Worm (Caenorhabditis elegans) whole organism, L1 larva: ENCODE results near the gene ZK1010.5.

Experiments used
- C04F5.9 ChIP-seq: sonication (generic microtip); optimal IDR thresholded peaks from 2 replicates; lab custom pipeline; 2016; ENCODE audit warnings: missing genetic modification characterization, missing compliant biosample characterization
- dpl-1 ChIP-seq, 3 experiments: fragments of 150-350 bp in 2 of 3; sonication (generic microtip) in 1 of 3; optimal IDR thresholded peaks; 2 replicates each; lab custom pipeline; 2014 to 2017; ENCODE audit warnings: missing biosample characterization in 3 of 3, missing genetic modification characterization in 3 of 3, missing genetic modification reagents in 3 of 3
- egl-27 ChIP-seq, 2 experiments: fragments of 150-350 bp in 1 of 2; sonication (generic microtip); optimal IDR thresholded peaks; 3 replicates each; lab custom pipeline; 2017 to 2018; ENCODE audit warnings: missing biosample characterization in 2 of 2, missing genetic modification characterization in 2 of 2, missing genetic modification reagents in 2 of 2
- fkh-4 ChIP-seq: sonication (generic microtip); optimal IDR thresholded peaks from 2 replicates; lab custom pipeline; 2016; ENCODE audit warnings: missing compliant biosample characterization, missing genetic modification characterization, borderline replicate concordance
- jun-1 ChIP-seq: fragments of 150-350 bp; optimal IDR thresholded peaks from 2 replicates; lab custom pipeline; 2014; ENCODE audit warnings: missing biosample characterization, missing genetic modification reagents, missing genetic modification characterization
- lin-15B ChIP-seq: fragments of 150-350 bp; sonication (generic microtip); optimal IDR thresholded peaks from 3 replicates; lab custom pipeline; 2014; ENCODE audit warnings: missing biosample characterization, missing genetic modification characterization
- nhr-11 ChIP-seq: fragments of 150-350 bp; optimal IDR thresholded peaks from 2 replicates; lab custom pipeline; 2014; ENCODE audit warnings: missing biosample characterization, missing genetic modification characterization
- pag-3 ChIP-seq: sonication (generic microtip); optimal IDR thresholded peaks from 2 replicates; lab custom pipeline; 2017; ENCODE audit warnings: missing genetic modification characterization, mild to moderate bottlenecking, missing compliant biosample characterization, antibody characterized with exemption, borderline replicate concordance; ENCODE audit not compliant: insufficient read depth
- skn-1 ChIP-seq: fragments of 150-350 bp; optimal IDR thresholded peaks from 2 replicates; lab custom pipeline; 2014; ENCODE audit warnings: missing biosample characterization, missing genetic modification characterization
- snpc-4 ChIP-seq: fragments of 150-350 bp; optimal IDR thresholded peaks from 2 replicates; lab custom pipeline; 2014; ENCODE audit warnings: missing biosample characterization, missing genetic modification characterization
- unc-130 ChIP-seq: fragments of 150-350 bp; optimal IDR thresholded peaks from 2 replicates; lab custom pipeline; 2017; ENCODE audit warnings: missing biosample characterization, missing genetic modification characterization, inconsistent platforms
- unc-62 ChIP-seq: fragments of 150-350 bp; optimal IDR thresholded peaks from 2 replicates; lab custom pipeline; 2014; ENCODE audit warnings: missing biosample characterization, missing genetic modification reagents, missing genetic modification characterization
- zag-1 ChIP-seq: fragments of 150-350 bp; optimal IDR thresholded peaks from 2 replicates; lab custom pipeline; 2014; ENCODE audit warnings: missing biosample characterization, missing genetic modification characterization

ce11 chrIII:12972398-12972797 lies 14.9 kb downstream of the ZK1010.5 start, which contains the start of gene bckd-1A:
- TF ChIP-seq skn-1 (tag; lab: Kevin White, UChicago) (no peak), snpc-4 (no peak), unc-62 (GFP tag; lab: Kevin White, UChicago) (no peak), lin-15B (tag; lab: Kevin White, UChicago) (no peak), unc-130 (tag; lab: Kevin White, UChicago) (no peak), jun-1 (tag; lab: Kevin White, UChicago) (no peak), nhr-11 (no peak), C04F5.9 (tag; lab: Kevin White, UChicago) (no peak), zag-1 (tag; lab: Kevin White, UChicago) (no peak), egl-27 (tag; optimal IDR thresholded peaks at IDR 0.05; lab: Kevin White, UChicago) (no peak), fkh-4 (tag; lab: Kevin White, UChicago) (no peak), dpl-1 (GFP tag; optimal IDR thresholded peaks at IDR 0.05; lab: Kevin White, UChicago) (no peak), pag-3 (tag; lab: Kevin White, UChicago) (no peak)
